Worm (Caenorhabditis elegans) whole organism, L1 larva: ENCODE measurements around the gene F29G9.1.

Source experiments
- C34B4.2 ChIP-seq: sonication (generic microtip); optimal IDR thresholded peaks from 2 replicates; lab custom pipeline; 2017; ENCODE audit warnings: mild to moderate bottlenecking, missing genetic modification characterization, missing compliant biosample characterization
- alr-1 ChIP-seq: fragments of 200-800 bp; sonication (Bioruptor generic); optimal IDR thresholded peaks from 2 replicates; lab custom pipeline; 2018; ENCODE audit warnings: borderline replicate concordance, mild to moderate bottlenecking, missing genetic modification characterization, missing compliant biosample characterization
- ama-1 ChIP-seq: fragments of 150-350 bp; optimal IDR thresholded peaks from 2 replicates; lab custom pipeline; 2014
- blmp-1 ChIP-seq: fragments of 150-350 bp; optimal IDR thresholded peaks from 2 replicates; lab custom pipeline; 2014; ENCODE audit warnings: missing biosample characterization, missing genetic modification characterization
- ceh-63 ChIP-seq: fragments of 200-800 bp; sonication (Bioruptor generic); optimal IDR thresholded peaks from 2 replicates; lab custom pipeline; 2018; ENCODE audit warnings: mild to moderate bottlenecking, missing genetic modification characterization, missing compliant biosample characterization
- ceh-82 ChIP-seq, 3 experiments: fragments of 150-350 bp in 1 of 3; sonication (generic microtip) in 2 of 3; optimal IDR thresholded peaks; 2 replicates each; lab custom pipeline; 2014 to 2017; ENCODE audit warnings: missing biosample characterization in 3 of 3, missing genetic modification characterization in 3 of 3
- ceh-88 ChIP-seq: fragments of 200-800 bp; sonication (Bioruptor generic); IDR thresholded peaks from 2 replicates; pipeline ENCODE4 v1.3.6; 2022; ENCODE audit warnings: missing genetic modification characterization, missing compliant biosample characterization
- dpl-1 ChIP-seq, 3 experiments: fragments of 150-350 bp in 2 of 3; sonication (generic microtip) in 1 of 3; optimal IDR thresholded peaks; 2 replicates each; lab custom pipeline; 2014 to 2017; ENCODE audit warnings: missing biosample characterization in 3 of 3, missing genetic modification characterization in 3 of 3, missing genetic modification reagents in 3 of 3
- efl-1 ChIP-seq, 4 experiments: fragments of 150-350 bp; optimal IDR thresholded peaks in 3 of 4; peaks in 1 of 4; 1 replicate in 1 of 4; 2 replicates in 3 of 4; lab custom pipeline; 2014; ENCODE audit warnings: missing biosample characterization in 2 of 4, missing genetic modification characterization in 2 of 4, missing genetic modification reagents in 2 of 4
- elt-2 ChIP-seq: sonication (generic microtip); optimal IDR thresholded peaks from 2 replicates; lab custom pipeline; 2016; ENCODE audit warnings: missing genetic modification characterization, mild to moderate bottlenecking, inconsistent platforms, missing compliant biosample characterization, missing genetic modification reagents
- ets-5 ChIP-seq: fragments of 200-800 bp; sonication (Bioruptor generic); IDR thresholded peaks from 2 replicates; pipeline ENCODE4 v1.3.6; 2022; ENCODE audit warnings: missing genetic modification characterization, missing compliant biosample characterization
- fkh-10 ChIP-seq: sonication (generic microtip); optimal IDR thresholded peaks from 2 replicates; lab custom pipeline; 2017; ENCODE audit warnings: missing biosample characterization, missing genetic modification reagents, missing genetic modification characterization
- fkh-8 ChIP-seq: sonication (generic microtip); optimal IDR thresholded peaks from 2 replicates; lab custom pipeline; 2016; ENCODE audit warnings: mild to moderate bottlenecking, missing genetic modification characterization, missing compliant biosample characterization
- irx-1 ChIP-seq: sonication (generic microtip); optimal IDR thresholded peaks from 2 replicates; lab custom pipeline; 2016; ENCODE audit warnings: missing genetic modification characterization, missing compliant biosample characterization
- isw-1 ChIP-seq: fragments of 200-800 bp; sonication (Bioruptor generic); IDR thresholded peaks from 2 replicates; pipeline ENCODE4 v1.3.6; 2022; ENCODE audit warnings: missing genetic modification characterization, missing compliant biosample characterization
- lin-14 ChIP-seq: fragments of 200-800 bp; sonication (Bioruptor generic); optimal IDR thresholded peaks from 2 replicates; lab custom pipeline; 2018; ENCODE audit warnings: mild to moderate bottlenecking, missing genetic modification characterization, moderate library complexity, missing compliant biosample characterization
- lin-35 ChIP-seq, 2 experiments: fragments of 150-350 bp; optimal IDR thresholded peaks; 2 replicates each; lab custom pipeline; 2014; ENCODE audit warnings: missing biosample characterization in 2 of 2, missing genetic modification characterization in 2 of 2, missing genetic modification reagents in 2 of 2
- lsy-2 ChIP-seq, 2 experiments: fragments of 150-350 bp; optimal IDR thresholded peaks; 2 replicates each; lab custom pipeline; 2014; ENCODE audit warnings: missing biosample characterization in 2 of 2, missing genetic modification characterization in 2 of 2
- mab-9 ChIP-seq: fragments of 200-800 bp; sonication (Bioruptor generic); IDR thresholded peaks from 2 replicates; pipeline ENCODE4 v1.3.6; 2022; ENCODE audit warnings: missing genetic modification reagents, missing genetic modification characterization, missing compliant biosample characterization
- mdl-1 ChIP-seq, 2 experiments: fragments of 150-350 bp; optimal IDR thresholded peaks; 2 replicates each; lab custom pipeline; 2014 to 2017; ENCODE audit warnings: missing biosample characterization in 2 of 2, missing genetic modification characterization in 2 of 2, inconsistent platforms in 1 of 2
- nhr-12 ChIP-seq: sonication (generic microtip); optimal IDR thresholded peaks from 2 replicates; lab custom pipeline; 2017; ENCODE audit warnings: missing biosample characterization, missing genetic modification characterization
- nhr-47 ChIP-seq: sonication (generic microtip); optimal IDR thresholded peaks from 2 replicates; lab custom pipeline; 2016; ENCODE audit warnings: mild to moderate bottlenecking, missing genetic modification characterization, moderate library complexity, missing compliant biosample characterization
- nhr-71 ChIP-seq: sonication (generic microtip); optimal IDR thresholded peaks from 2 replicates; lab custom pipeline; 2016; ENCODE audit warnings: mild to moderate bottlenecking, missing genetic modification characterization, moderate library complexity, missing compliant biosample characterization
- nhr-76 ChIP-seq: sonication (generic microtip); optimal IDR thresholded peaks from 2 replicates; lab custom pipeline; 2017; ENCODE audit warnings: missing biosample characterization, missing genetic modification characterization
- nhr-77 ChIP-seq: fragments of 150-350 bp; optimal IDR thresholded peaks from 2 replicates; lab custom pipeline; 2014; ENCODE audit warnings: missing biosample characterization, missing genetic modification characterization
- nhr-85 ChIP-seq: sonication (generic microtip); peaks from one replicate; lab custom pipeline; 2016; ENCODE audit warnings: missing genetic modification characterization, inconsistent platforms, missing compliant biosample characterization
- pag-3 ChIP-seq: sonication (generic microtip); optimal IDR thresholded peaks from 2 replicates; lab custom pipeline; 2017; ENCODE audit warnings: missing genetic modification characterization, mild to moderate bottlenecking, missing compliant biosample characterization, antibody characterized with exemption, borderline replicate concordance; ENCODE audit not compliant: insufficient read depth
- pax-3 ChIP-seq: fragments of 200-800 bp; sonication (Bioruptor generic); optimal IDR thresholded peaks from 2 replicates; lab custom pipeline; 2018; ENCODE audit warnings: mild to moderate bottlenecking, missing genetic modification characterization, moderate library complexity, missing compliant biosample characterization
- rnt-1 ChIP-seq: sonication (generic microtip); optimal IDR thresholded peaks from 2 replicates; lab custom pipeline; 2016; ENCODE audit warnings: mild to moderate bottlenecking, missing genetic modification characterization, moderate library complexity, missing compliant biosample characterization
- snpc-4 ChIP-seq: fragments of 150-350 bp; optimal IDR thresholded peaks from 2 replicates; lab custom pipeline; 2014; ENCODE audit warnings: missing biosample characterization, missing genetic modification characterization
- snu-23 ChIP-seq: sonication (generic microtip); optimal IDR thresholded peaks from 2 replicates; lab custom pipeline; 2016; ENCODE audit warnings: missing genetic modification characterization, missing compliant biosample characterization
- swsn-7 ChIP-seq: sonication (generic microtip); optimal IDR thresholded peaks from 2 replicates; lab custom pipeline; 2016; ENCODE audit warnings: missing genetic modification characterization, missing compliant biosample characterization
- tbx-2 ChIP-seq: sonication (generic microtip); optimal IDR thresholded peaks from 2 replicates; lab custom pipeline; 2016; ENCODE audit warnings: missing genetic modification characterization, missing compliant biosample characterization
- unc-30 ChIP-seq: sonication (generic microtip); optimal IDR thresholded peaks from 2 replicates; lab custom pipeline; 2017; ENCODE audit warnings: missing biosample characterization, missing genetic modification characterization
- unc-62 ChIP-seq: fragments of 150-350 bp; optimal IDR thresholded peaks from 2 replicates; lab custom pipeline; 2014; ENCODE audit warnings: missing biosample characterization, missing genetic modification reagents, missing genetic modification characterization
- xbp-1 ChIP-seq: sonication (generic microtip); optimal IDR thresholded peaks from 2 replicates; lab custom pipeline; 2016; ENCODE audit warnings: missing genetic modification characterization, missing compliant biosample characterization
- zag-1 ChIP-seq: fragments of 150-350 bp; optimal IDR thresholded peaks from 2 replicates; lab custom pipeline; 2014; ENCODE audit warnings: missing biosample characterization, missing genetic modification characterization

The F29G9.1 gene

DNA sequence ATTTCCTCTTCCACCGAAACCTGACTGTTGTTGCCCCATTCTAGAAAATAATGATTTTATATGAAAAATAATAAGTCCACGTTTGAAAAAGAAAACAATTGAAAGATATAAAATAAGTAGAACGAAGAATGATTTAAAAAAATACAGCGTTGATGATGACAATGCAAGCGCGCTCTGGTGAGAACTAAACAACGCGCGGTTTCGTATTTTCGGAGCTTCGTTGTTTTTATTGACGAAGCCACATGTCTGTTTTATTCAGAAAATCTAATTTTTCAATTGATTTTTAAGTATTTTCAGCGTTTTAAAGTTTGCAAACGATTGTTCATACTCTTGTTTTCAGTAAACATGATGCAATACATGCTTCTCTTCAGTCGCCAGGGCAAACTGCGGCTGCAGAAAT lies 21.3 kb upstream of the F29G9.1 start, which contains the start of the genes rpt-2 and aps-1 (continued):
- TF ChIP-seq ets-5 (GFP tag; lab: Robert Waterston, UW) (no peak), irx-1 (tag; lab: Kevin White, UChicago) (peak; percentile 81), isw-1 (GFP tag; lab: Robert Waterston, UW) (peak; percentile 77), nhr-76 (tag; lab: Kevin White, UChicago) (no peak), xbp-1 (tag; lab: Kevin White, UChicago) (peak; percentile 93)

DNA sequence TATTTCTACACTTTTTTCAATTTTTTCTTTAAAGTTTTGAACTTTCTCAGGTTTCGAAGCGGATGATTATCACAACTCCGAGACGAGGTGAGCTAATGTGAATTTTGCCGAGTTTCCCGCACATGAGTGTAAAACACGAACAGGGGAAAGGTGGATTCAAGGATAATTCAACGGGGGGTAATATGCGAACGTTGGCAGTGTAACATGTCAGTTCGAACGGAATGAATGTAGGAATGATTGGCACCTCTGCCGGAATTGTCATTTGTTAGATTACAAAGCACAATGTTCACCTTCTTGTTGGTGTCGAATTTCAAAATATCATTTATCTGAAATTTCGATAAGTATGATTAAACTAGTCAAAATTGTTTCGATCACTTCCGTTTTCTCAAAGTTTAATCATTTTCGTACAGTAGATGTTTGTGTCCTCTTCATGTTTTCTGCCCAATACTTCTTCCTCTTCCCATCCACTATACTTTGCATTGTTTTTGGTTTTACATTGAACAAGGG lies 19.9 kb upstream of the F29G9.1 start, which contains the start of gene picc-1:
TSS of gene picc-1 (plus strand) at position 51 of the 507 bp plus-strand sequence.
- TF ChIP-seq elt-2 (tag; lab: Kevin White, UChicago) (peak; percentile 13), ama-1 (lab: Kevin White, UChicago) (peak; percentile 85), nhr-71 (tag; lab: Kevin White, UChicago) (peak; percentile 16), swsn-7 (tag; lab: Kevin White, UChicago) (no peak), nhr-77 (tag; lab: Kevin White, UChicago) (no peak)

DNA sequence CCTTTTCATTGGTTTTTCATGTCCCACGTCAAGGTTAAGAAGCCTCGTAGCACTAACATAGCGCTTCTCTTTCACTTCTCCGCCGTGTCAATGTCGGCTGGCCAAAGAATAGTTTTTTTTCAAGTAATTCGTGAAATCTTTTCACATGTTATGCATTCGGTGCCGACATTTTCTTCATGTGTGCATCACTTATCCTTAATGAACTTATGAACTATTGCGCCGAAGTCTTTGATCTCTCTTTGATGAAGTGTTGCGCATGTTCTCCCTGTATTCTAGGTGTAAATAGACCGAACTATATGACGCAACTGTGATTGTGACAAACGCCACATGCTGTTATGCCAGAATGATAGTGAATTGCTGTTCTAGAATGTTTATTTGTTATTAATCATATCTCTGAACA lies 16.8 kb upstream of the F29G9.1 start:
- TF ChIP-seq blmp-1 (tag; lab: Kevin White, UChicago) (peak; percentile 17), nhr-85 (tag; lab: Kevin White, UChicago) (peak; percentile 3), nhr-12 (tag; lab: Kevin White, UChicago) (no peak)

DNA sequence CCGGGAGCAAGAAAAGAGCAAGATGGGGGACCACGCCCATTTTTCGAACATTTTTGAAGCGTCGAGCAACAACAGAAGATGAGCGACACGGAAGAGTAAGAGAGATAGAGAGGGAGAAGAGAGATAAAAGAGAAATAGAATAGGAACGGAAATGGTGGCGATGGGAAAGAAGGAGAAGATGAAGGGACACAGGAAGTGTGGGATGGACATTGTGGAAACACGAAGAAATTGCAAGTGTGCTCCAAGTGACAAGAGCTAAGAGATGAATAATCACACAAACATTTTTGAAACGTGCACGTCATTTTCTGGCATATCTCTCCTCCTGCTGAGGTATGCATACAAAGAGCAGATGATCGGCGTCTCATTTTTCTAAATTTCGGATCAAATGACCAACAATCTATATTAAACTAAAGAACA lies 8.3 kb upstream of the F29G9.1 start:
- TF ChIP-seq fkh-8 (peak; percentile 16), pag-3 (peak; percentile 57), ama-1 (lab: Kevin White, UChicago) (no peak), nhr-76 (tag; lab: Kevin White, UChicago) (no peak), lin-14 (GFP tag; lab: Kevin White, UChicago) (peak; percentile 89), efl-1 (optimal IDR thresholded peaks at IDR 0.05; lab: Kevin White, UChicago) (peak; percentile 11 to 12), efl-1 (GFP tag; optimal IDR thresholded peaks at IDR 0.05 in 1 of 2; lab: Kevin White, UChicago) (peak in 1 of 2 experiments; percentile 19), alr-1 (no peak), pax-3 (tag; lab: Kevin White, UChicago) (no peak), mdl-1 (tag; optimal IDR thresholded peaks at IDR 0.05; lab: Kevin White, UChicago) (no peak), nhr-47 (tag; lab: Kevin White, UChicago) (peak; percentile 22), lin-35 (GFP tag; optimal IDR thresholded peaks at IDR 0.05; lab: Kevin White, UChicago) (peak in 1 of 2 experiments; percentile 1), zag-1 (tag; lab: Kevin White, UChicago) (no peak), fkh-10 (GFP tag; lab: Kevin White, UChicago) (no peak), dpl-1 (GFP tag; optimal IDR thresholded peaks at IDR 0.05; lab: Kevin White, UChicago) (no peak), swsn-7 (tag; lab: Kevin White, UChicago) (no peak), snu-23 (GFP tag; lab: Kevin White, UChicago) (peak; percentile 1), ceh-88 (GFP tag; lab: Robert Waterston, UW) (no peak), C34B4.2 (tag; lab: Kevin White, UChicago) (no peak), ceh-63 (no peak), unc-30 (tag; lab: Kevin White, UChicago) (no peak), nhr-71 (tag; lab: Kevin White, UChicago) (peak; percentile 33), rnt-1 (tag; lab: Kevin White, UChicago) (peak; percentile 15), blmp-1 (tag; lab: Kevin White, UChicago) (no peak), snpc-4 (tag; lab: Kevin White, UChicago) (peak; percentile 8), ceh-82 (tag; optimal IDR thresholded peaks at IDR 0.05; lab: Kevin White, UChicago) (peak in 1 of 3 experiments; percentile 22), mab-9 (GFP tag; lab: Robert Waterston, UW) (no peak), lsy-2 (tag; optimal IDR thresholded peaks at IDR 0.05; lab: Kevin White, UChicago) (peak in 1 of 2 experiments; percentile 40), tbx-2 (tag; lab: Kevin White, UChicago) (peak; percentile 6), unc-62 (no peak)
